Comparison of ENCODE assay signal across 1 fruit fly cellular context in the genomic region with DNA sequence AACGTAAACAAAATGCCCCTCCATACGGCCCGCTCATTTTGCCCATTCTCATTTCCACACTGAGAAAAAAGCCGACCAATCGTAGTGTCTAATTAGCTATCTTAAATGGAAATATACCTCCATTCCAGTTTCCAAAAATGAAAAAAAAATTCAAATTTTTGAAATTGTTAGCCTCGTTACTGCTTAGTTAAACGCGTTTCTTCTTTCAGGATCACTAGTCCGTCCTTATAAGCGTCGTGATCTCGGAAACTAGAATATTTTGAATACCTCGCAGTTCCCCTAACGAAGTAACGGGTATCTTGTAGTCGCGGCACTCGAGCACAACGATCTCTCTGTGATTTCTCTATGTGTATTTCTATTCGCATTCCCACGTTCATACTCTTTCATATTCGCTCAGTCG.
A peak's percentile ranks its signal among the peaks of the same experiment; 100 is the strongest.
TF ChIP-seq lines count a peak whose summit lies in the region.

No protein-coding gene starts in this region.

TF ChIP-seq in whole organism, embryonic, 481 proteins besides CTCF, POLR2A, EP300 and RAD21 (continued from another document and continues in another):
- peak; percentile 37 for TF ChIP-seq Bteb2 (GFP tag; optimal IDR thresholded peaks at IDR 0.05; lab: Kevin White, UChicago)
- peak; percentile 72 for TF ChIP-seq BtbVII (GFP tag; optimal IDR thresholded peaks at IDR 0.05; lab: Kevin White, UChicago)
- TF ChIP-seq CG12659 (GFP tag; optimal IDR thresholded peaks at IDR 0.05; lab: Kevin White, UChicago): peak; percentile 64
- peak; percentile 27 for TF ChIP-seq CG12236 (GFP tag; optimal IDR thresholded peaks at IDR 0.05; lab: Kevin White, UChicago)
- TF ChIP-seq ssp (GFP tag; IDR thresholded peaks at IDR 0.05; lab: Robert Waterston, UW): peak; percentile 53
- TF ChIP-seq lov (optimal IDR thresholded peaks at IDR 0.05; lab: Kevin White, UChicago): no peak
- no peak for TF ChIP-seq lov (GFP tag; IDR thresholded peaks at IDR 0.05; lab: Robert Waterston, UW)
- no peak for TF ChIP-seq Max (GFP tag; optimal IDR thresholded peaks at IDR 0.05; lab: Kevin White, UChicago)
- TF ChIP-seq Dip3 (GFP tag; optimal IDR thresholded peaks at IDR 0.05; lab: Kevin White, UChicago): peak; percentile 3
- TF ChIP-seq ap (GFP tag; IDR thresholded peaks at IDR 0.05; lab: Robert Waterston, UW): no peak
- no peak for TF ChIP-seq aop (GFP tag; IDR thresholded peaks at IDR 0.05; lab: Robert Waterston, UW)
- no peak for TF ChIP-seq CG11247 (GFP tag; IDR thresholded peaks at IDR 0.05; lab: Robert Waterston, UW)
- TF ChIP-seq peb (GFP tag; IDR thresholded peaks at IDR 0.05; lab: Robert Waterston, UW): no peak
- no peak for TF ChIP-seq Hmx (GFP tag; optimal IDR thresholded peaks at IDR 0.05; lab: Kevin White, UChicago)
- no peak for TF ChIP-seq NC2β (GFP tag; optimal IDR thresholded peaks at IDR 0.05; lab: Kevin White, UChicago)
- peak; percentile 51 for TF ChIP-seq CG6765 (GFP tag; optimal IDR thresholded peaks at IDR 0.05; lab: Kevin White, UChicago)
- no peak for TF ChIP-seq wdn (GFP tag; IDR thresholded peaks at IDR 0.05; lab: Robert Waterston, UW)
- TF ChIP-seq CG7963 (GFP tag; IDR thresholded peaks at IDR 0.05; lab: Robert Waterston, UW; ENCODE audit: partially characterized antibody): no peak
- no peak for TF ChIP-seq cad (GFP tag; optimal IDR thresholded peaks at IDR 0.05; lab: Kevin White, UChicago)
- no peak for TF ChIP-seq CG18764 (GFP tag; optimal IDR thresholded peaks at IDR 0.05; lab: Kevin White, UChicago)
- no peak for TF ChIP-seq HLHmδ (GFP tag; optimal IDR thresholded peaks at IDR 0.05; lab: Kevin White, UChicago)
- peak; percentile 13 for TF ChIP-seq CG4424 (GFP tag; optimal IDR thresholded peaks at IDR 0.05; lab: Kevin White, UChicago)
- peak; percentile 63 for TF ChIP-seq CG7556 (GFP tag; optimal IDR thresholded peaks at IDR 0.05; lab: Kevin White, UChicago)
- TF ChIP-seq sna (GFP tag; IDR thresholded peaks at IDR 0.05; lab: Robert Waterston, UW; ENCODE audit: partially characterized antibody): no peak
- TF ChIP-seq CG3163 (GFP tag; optimal IDR thresholded peaks at IDR 0.05; lab: Kevin White, UChicago): peak; percentile 12
- TF ChIP-seq CG7271 (tag; optimal IDR thresholded peaks at IDR 0.05; lab: Kevin White, UChicago): no peak
- peak; percentile 37 for TF ChIP-seq CG12155 (GFP tag; optimal IDR thresholded peaks at IDR 0.05; lab: Kevin White, UChicago)
- peak; percentile 23 for TF ChIP-seq crc (GFP tag; optimal IDR thresholded peaks at IDR 0.05; lab: Kevin White, UChicago)
- TF ChIP-seq CG3407 (GFP tag; optimal IDR thresholded peaks at IDR 0.05; lab: Kevin White, UChicago): no peak
- TF ChIP-seq Dad (GFP tag; optimal IDR thresholded peaks at IDR 0.05; lab: Kevin White, UChicago): peak; percentile 28
- TF ChIP-seq pan (optimal IDR thresholded peaks at IDR 0.05; lab: Kevin White, UChicago): no peak
- TF ChIP-seq pan (GFP tag; optimal IDR thresholded peaks at IDR 0.05 in 1 of 2, IDR thresholded peaks at IDR 0.05 in 1 of 2): peak in 1 of 2 experiments; percentile 42
- no peak for TF ChIP-seq ftz-f1 (GFP tag; optimal IDR thresholded peaks at IDR 0.05; lab: Kevin White, UChicago)
- TF ChIP-seq Side (GFP tag; optimal IDR thresholded peaks at IDR 0.05; lab: Kevin White, UChicago): peak; percentile 32
- no peak for TF ChIP-seq CG1233 (GFP tag; optimal IDR thresholded peaks at IDR 0.05; lab: Kevin White, UChicago)
- peak; percentile 43 for TF ChIP-seq Hsf (GFP tag; optimal IDR thresholded peaks at IDR 0.05; lab: Kevin White, UChicago)
- no peak for TF ChIP-seq en (GFP tag; optimal IDR thresholded peaks at IDR 0.05; lab: Kevin White, UChicago)
- TF ChIP-seq CG9876 (GFP tag; optimal IDR thresholded peaks at IDR 0.05; lab: Kevin White, UChicago): peak; percentile 31
- TF ChIP-seq Meics (GFP tag; optimal IDR thresholded peaks at IDR 0.05; lab: Kevin White, UChicago): peak; percentile 45
- peak; percentile 2 for TF ChIP-seq CG12942 (GFP tag; optimal IDR thresholded peaks at IDR 0.05; lab: Kevin White, UChicago)
- no peak for TF ChIP-seq CG1603 (tag; optimal IDR thresholded peaks at IDR 0.05; lab: Kevin White, UChicago)
- TF ChIP-seq YL-1 (GFP tag; optimal IDR thresholded peaks at IDR 0.05; lab: Kevin White, UChicago): no peak
- TF ChIP-seq Kr (GFP tag; optimal IDR thresholded peaks at IDR 0.05; lab: Kevin White, UChicago): no peak
- TF ChIP-seq dm (GFP tag; optimal IDR thresholded peaks at IDR 0.05; lab: Kevin White, UChicago): peak; percentile 3
- TF ChIP-seq CG31365 (tag; optimal IDR thresholded peaks at IDR 0.05; lab: Kevin White, UChicago): no peak
- no peak for TF ChIP-seq dmrt11E (tag; optimal IDR thresholded peaks at IDR 0.05; lab: Kevin White, UChicago)
- peak; percentile 74 for TF ChIP-seq gem (tag; optimal IDR thresholded peaks at IDR 0.05; lab: Kevin White, UChicago)
- TF ChIP-seq Sry-β (GFP tag; optimal IDR thresholded peaks at IDR 0.05; lab: Kevin White, UChicago): no peak
- TF ChIP-seq Stat92E (GFP tag; optimal IDR thresholded peaks at IDR 0.05; lab: Kevin White, UChicago): no peak
- TF ChIP-seq sug (tag; optimal IDR thresholded peaks at IDR 0.05; lab: Kevin White, UChicago): peak; percentile 64
- TF ChIP-seq HmgD (GFP tag; optimal IDR thresholded peaks at IDR 0.05; lab: Kevin White, UChicago): no peak
- TF ChIP-seq CG8924 (tag; optimal IDR thresholded peaks at IDR 0.05; lab: Kevin White, UChicago): peak; percentile 56
- TF ChIP-seq CG10959 (GFP tag; IDR thresholded peaks at IDR 0.05; lab: Robert Waterston, UW): no peak
- peak; percentile 53 for TF ChIP-seq Nf-YC (tag; optimal IDR thresholded peaks at IDR 0.05; lab: Kevin White, UChicago)
- no peak for TF ChIP-seq CG4282 (GFP tag; optimal IDR thresholded peaks at IDR 0.05; lab: Kevin White, UChicago)
- TF ChIP-seq Poxn (GFP tag; IDR thresholded peaks at IDR 0.05; lab: Robert Waterston, UW): no peak
- no peak for TF ChIP-seq tna (GFP tag; IDR thresholded peaks at IDR 0.05; lab: Robert Waterston, UW; ENCODE audit: partially characterized antibody)
- no peak for TF ChIP-seq zen (tag; optimal IDR thresholded peaks at IDR 0.05; lab: Kevin White, UChicago)
- no peak for TF ChIP-seq cg (GFP tag; optimal IDR thresholded peaks at IDR 0.05; lab: Kevin White, UChicago)
- TF ChIP-seq eve (GFP tag; optimal IDR thresholded peaks at IDR 0.05; lab: Kevin White, UChicago): no peak
- no peak for TF ChIP-seq chinmo (GFP tag; IDR thresholded peaks at IDR 0.05; lab: Robert Waterston, UW; ENCODE audit: partially characterized antibody)
- TF ChIP-seq usp (GFP tag; optimal IDR thresholded peaks at IDR 0.05; lab: Kevin White, UChicago): no peak
- TF ChIP-seq emc (GFP tag; optimal IDR thresholded peaks at IDR 0.05; lab: Kevin White, UChicago): no peak
- TF ChIP-seq ato (GFP tag; IDR thresholded peaks at IDR 0.05; lab: Robert Waterston, UW; ENCODE audit: partially characterized antibody): no peak
- peak; percentile 19 for TF ChIP-seq nerfin-1 (tag; optimal IDR thresholded peaks at IDR 0.05; lab: Kevin White, UChicago)
- TF ChIP-seq CG30431 (GFP tag; optimal IDR thresholded peaks at IDR 0.05; lab: Kevin White, UChicago): no peak
- TF ChIP-seq Gsc (GFP tag; IDR thresholded peaks at IDR 0.05; lab: Robert Waterston, UW): 0 out of 2 replicates have a peak, but pooled peaks have one; percentile 16
- TF ChIP-seq CG32532 (GFP tag; IDR thresholded peaks at IDR 0.05; lab: Robert Waterston, UW): peak; percentile 63
- no peak for TF ChIP-seq hth (optimal IDR thresholded peaks at IDR 0.05; lab: Kevin White, UChicago)
- TF ChIP-seq eyg (GFP tag; optimal IDR thresholded peaks at IDR 0.05; lab: Kevin White, UChicago): no peak
- no peak for TF ChIP-seq Spps (tag; optimal IDR thresholded peaks at IDR 0.05; lab: Kevin White, UChicago)
- no peak for TF ChIP-seq ham (GFP tag; IDR thresholded peaks at IDR 0.05; lab: Robert Waterston, UW)
- no peak for TF ChIP-seq CG2889 (GFP tag; IDR thresholded peaks at IDR 0.05; lab: Robert Waterston, UW)
- no peak for TF ChIP-seq so (GFP tag; IDR thresholded peaks at IDR 0.05; lab: Robert Waterston, UW)
- TF ChIP-seq CG15514 (GFP tag; optimal IDR thresholded peaks at IDR 0.05; lab: Kevin White, UChicago): peak; percentile 28
- peak; percentile 84 for TF ChIP-seq CG9437 (GFP tag; optimal IDR thresholded peaks at IDR 0.05; lab: Kevin White, UChicago)
- peak; percentile 53; the same call in 1 of the 3 replicates for TF ChIP-seq Dbx (GFP tag; IDR thresholded peaks at IDR 0.05; lab: Robert Waterston, UW)
- no peak for TF ChIP-seq B-H2 (GFP tag; optimal IDR thresholded peaks at IDR 0.05; lab: Kevin White, UChicago)
- TF ChIP-seq Ets65A (GFP tag; lab: Kevin White, UChicago): peak; percentile 93
- no peak for TF ChIP-seq gce (GFP tag; IDR thresholded peaks at IDR 0.05; lab: Robert Waterston, UW)
- no peak for TF ChIP-seq nerfin-2 (GFP tag; IDR thresholded peaks at IDR 0.05; lab: Robert Waterston, UW; ENCODE audit: partially characterized antibody)
- peak; percentile 11 for TF ChIP-seq kay (GFP tag; optimal IDR thresholded peaks at IDR 0.05; lab: Kevin White, UChicago)
- TF ChIP-seq CG4820 (GFP tag; optimal IDR thresholded peaks at IDR 0.05; lab: Kevin White, UChicago): peak; percentile 41
- no peak for TF ChIP-seq zf30C (GFP tag; optimal IDR thresholded peaks at IDR 0.05; lab: Kevin White, UChicago)
- peak; percentile 43 for TF ChIP-seq pnt (GFP tag; optimal IDR thresholded peaks at IDR 0.05; lab: Kevin White, UChicago)
- TF ChIP-seq otp (GFP tag; IDR thresholded peaks at IDR 0.05; lab: Robert Waterston, UW): no peak
- peak; percentile 45; the same call in 1 of the 4 replicates for TF ChIP-seq Gug (GFP tag; IDR thresholded peaks at IDR 0.05; lab: Robert Waterston, UW)
- TF ChIP-seq CG2678 (tag; optimal IDR thresholded peaks at IDR 0.05; lab: Kevin White, UChicago): peak; percentile 71
- no peak for TF ChIP-seq nom (GFP tag; optimal IDR thresholded peaks at IDR 0.05; lab: Kevin White, UChicago)
- TF ChIP-seq CG3838 (GFP tag; optimal IDR thresholded peaks at IDR 0.05; lab: Kevin White, UChicago): no peak
- no peak; the same call in 1 of the 2 replicates for TF ChIP-seq Drgx (GFP tag; IDR thresholded peaks at IDR 0.05; lab: Robert Waterston, UW)
- TF ChIP-seq Fer2 (tag; optimal IDR thresholded peaks at IDR 0.05; lab: Kevin White, UChicago): no peak
- no peak for TF ChIP-seq CkIIα-i1 (GFP tag; IDR thresholded peaks at IDR 0.05; lab: Robert Waterston, UW)
- peak; percentile 18 for TF ChIP-seq CG12104 (GFP tag; optimal IDR thresholded peaks at IDR 0.05; lab: Kevin White, UChicago)
- no peak for TF ChIP-seq CG8944 (GFP tag; optimal IDR thresholded peaks at IDR 0.05; lab: Kevin White, UChicago)
- TF ChIP-seq sd (tag; optimal IDR thresholded peaks at IDR 0.05; lab: Kevin White, UChicago): peak; percentile 5
- TF ChIP-seq dimm (GFP tag; IDR thresholded peaks at IDR 0.05; lab: Robert Waterston, UW): no peak
- peak; percentile 47; the same call in 2 of the 3 replicates for TF ChIP-seq CG11560 (tag; IDR thresholded peaks at IDR 0.05; lab: Robert Waterston, UW)
- no peak for TF ChIP-seq CG7745 (tag; optimal IDR thresholded peaks at IDR 0.05; lab: Kevin White, UChicago)
- TF ChIP-seq Hr51 (GFP tag; optimal IDR thresholded peaks at IDR 0.05; lab: Kevin White, UChicago): peak in 1 of 2 experiments; percentile 74
- TF ChIP-seq CG1024 (GFP tag; IDR thresholded peaks at IDR 0.05; lab: Robert Waterston, UW): no peak
- TF ChIP-seq CG11093 (GFP tag; IDR thresholded peaks at IDR 0.05; lab: Robert Waterston, UW): peak; percentile 51; the same call in 1 of the 3 replicates
- no peak for TF ChIP-seq BEAF-32 (GFP tag; optimal IDR thresholded peaks at IDR 0.05; lab: Kevin White, UChicago)
- TF ChIP-seq CG12219 (GFP tag; optimal IDR thresholded peaks at IDR 0.05; lab: Kevin White, UChicago): peak; percentile 13
- TF ChIP-seq CG10274 (GFP tag; optimal IDR thresholded peaks at IDR 0.05; lab: Kevin White, UChicago): peak; percentile 44
- peak; percentile 40 for TF ChIP-seq Ssrp (tag; optimal IDR thresholded peaks at IDR 0.05; lab: Kevin White, UChicago)
- TF ChIP-seq bcd (GFP tag; optimal IDR thresholded peaks at IDR 0.05; lab: Kevin White, UChicago): peak; percentile 69
- TF ChIP-seq gfzf (GFP tag; optimal IDR thresholded peaks at IDR 0.05; lab: Kevin White, UChicago): no peak
- TF ChIP-seq bab2 (GFP tag; optimal IDR thresholded peaks at IDR 0.05; lab: Kevin White, UChicago): peak; percentile 69
- no peak for TF ChIP-seq D (optimal IDR thresholded peaks at IDR 0.05; lab: Kevin White, UChicago)
- TF ChIP-seq D (GFP tag; optimal IDR thresholded peaks at IDR 0.05; lab: Kevin White, UChicago): peak; percentile 52
- TF ChIP-seq vfl (GFP tag; optimal IDR thresholded peaks at IDR 0.05; lab: Kevin White, UChicago): no peak
- TF ChIP-seq CG9817 (tag; optimal IDR thresholded peaks at IDR 0.05; lab: Kevin White, UChicago): peak; percentile 56
- TF ChIP-seq fu2 (GFP tag; optimal IDR thresholded peaks at IDR 0.05; lab: Kevin White, UChicago): peak; percentile 37
- no peak for TF ChIP-seq Atf3 (GFP tag; optimal IDR thresholded peaks at IDR 0.05; lab: Kevin White, UChicago)
- TF ChIP-seq Hand (GFP tag; optimal IDR thresholded peaks at IDR 0.05; lab: Kevin White, UChicago): no peak
- TF ChIP-seq btn (GFP tag; optimal IDR thresholded peaks at IDR 0.05; lab: Kevin White, UChicago): peak; percentile 31
- 0 out of 2 replicates have a peak, but pooled peaks have one; percentile 13 for TF ChIP-seq CG4360 (GFP tag; IDR thresholded peaks at IDR 0.05; lab: Robert Waterston, UW)
- no peak for TF ChIP-seq jing (GFP tag; optimal IDR thresholded peaks at IDR 0.05; lab: Kevin White, UChicago)
- peak; percentile 33 for TF ChIP-seq CG15696 (tag; optimal IDR thresholded peaks at IDR 0.05; lab: Kevin White, UChicago)
- no peak for TF ChIP-seq Nf-YA (GFP tag; IDR thresholded peaks at IDR 0.05; lab: Robert Waterston, UW)
- peak; percentile 45; the same call in 1 of the 3 replicates for TF ChIP-seq CG14050 (GFP tag; IDR thresholded peaks at IDR 0.05; lab: Robert Waterston, UW)
- TF ChIP-seq CG2129 (GFP tag; IDR thresholded peaks at IDR 0.05; lab: Robert Waterston, UW; ENCODE audit: partially characterized antibody): no peak
- peak; percentile 17 for TF ChIP-seq Camta (GFP tag; optimal IDR thresholded peaks at IDR 0.05; lab: Kevin White, UChicago)
- TF ChIP-seq unpg (GFP tag; optimal IDR thresholded peaks at IDR 0.05; lab: Kevin White, UChicago): peak; percentile 50
- no peak for TF ChIP-seq crp (GFP tag; optimal IDR thresholded peaks at IDR 0.05; lab: Kevin White, UChicago)
- TF ChIP-seq ATbp (GFP tag; optimal IDR thresholded peaks at IDR 0.05; lab: Kevin White, UChicago): peak; percentile 35
- TF ChIP-seq onecut (GFP tag; IDR thresholded peaks at IDR 0.05; lab: Robert Waterston, UW): no peak
- no peak for TF ChIP-seq Mrtf (GFP tag; IDR thresholded peaks at IDR 0.05; lab: Robert Waterston, UW)
- no peak for TF ChIP-seq CG33213 (GFP tag; optimal IDR thresholded peaks at IDR 0.05; lab: Kevin White, UChicago)
